Worm (Caenorhabditis elegans) whole organism, late embryonic: ENCODE data around the gene catp-6.
A peak's percentile ranks its signal among the peaks of the same experiment; 100 is the strongest.

Experiments
- F13H6.1 ChIP-seq: sonication (generic microtip); optimal IDR thresholded peaks from 2 replicates; lab custom pipeline; 2016; ENCODE audit warnings: missing genetic modification characterization, missing compliant biosample characterization
- K02D7.2 ChIP-seq: sonication (generic microtip); optimal IDR thresholded peaks from 2 replicates; lab custom pipeline; 2017; ENCODE audit warnings: mild to moderate bottlenecking, missing genetic modification characterization, missing compliant biosample characterization
- K09A11.1 ChIP-seq: sonication (generic microtip); optimal IDR thresholded peaks from 2 replicates; lab custom pipeline; 2017; ENCODE audit warnings: antibody characterized with exemption, mild to moderate bottlenecking, missing genetic modification characterization, missing compliant biosample characterization; ENCODE audit not compliant: insufficient read depth
- T23F11.4 ChIP-seq: fragments of 200-800 bp; sonication (Bioruptor generic); optimal IDR thresholded peaks from 2 replicates; lab custom pipeline; 2018; ENCODE audit warnings: mild to moderate bottlenecking, missing genetic modification characterization, missing compliant biosample characterization
- Y22D7AL.16 ChIP-seq: sonication (generic microtip); optimal IDR thresholded peaks from 2 replicates; lab custom pipeline; 2016; ENCODE audit warnings: missing genetic modification characterization, missing compliant biosample characterization
- ahr-1 ChIP-seq: sonication (generic microtip); optimal IDR thresholded peaks from 2 replicates; lab custom pipeline; 2016; ENCODE audit warnings: missing genetic modification characterization, missing compliant biosample characterization
- ama-1 ChIP-seq: fragments of 150-350 bp; optimal IDR thresholded peaks from 2 replicates; lab custom pipeline; 2014
- ceh-2 ChIP-seq: sonication (generic microtip); optimal IDR thresholded peaks from 2 replicates; lab custom pipeline; 2016; ENCODE audit warnings: missing genotype, missing genetic modification characterization, missing compliant biosample characterization
- ceh-22 ChIP-seq: sonication (generic microtip); optimal IDR thresholded peaks from 2 replicates; lab custom pipeline; 2017; ENCODE audit warnings: missing biosample characterization, missing genetic modification characterization
- ceh-30 ChIP-seq: fragments of 150-350 bp; optimal IDR thresholded peaks from 2 replicates; lab custom pipeline; 2014; ENCODE audit warnings: missing biosample characterization, missing genetic modification characterization
- ceh-34 ChIP-seq: sonication (generic microtip); optimal IDR thresholded peaks from 2 replicates; lab custom pipeline; 2016; ENCODE audit warnings: mild to moderate bottlenecking, missing genetic modification characterization, missing compliant biosample characterization
- ceh-48 ChIP-seq: sonication (generic microtip); optimal IDR thresholded peaks from 2 replicates; lab custom pipeline; 2016; ENCODE audit warnings: missing genetic modification characterization, inconsistent platforms, missing compliant biosample characterization
- ceh-6 ChIP-seq: fragments of 200-800 bp; sonication (Bioruptor generic); optimal IDR thresholded peaks from 2 replicates; lab custom pipeline; 2018; ENCODE audit warnings: mild to moderate bottlenecking, missing genetic modification characterization, missing compliant biosample characterization
- ceh-9 ChIP-seq: sonication (generic microtip); optimal IDR thresholded peaks from 2 replicates; lab custom pipeline; 2016; ENCODE audit warnings: mild to moderate bottlenecking, missing genetic modification characterization, inconsistent platforms, missing compliant biosample characterization
- dmd-4 ChIP-seq: sonication (generic microtip); optimal IDR thresholded peaks from 2 replicates; lab custom pipeline; 2016; ENCODE audit warnings: borderline replicate concordance, missing genetic modification characterization, missing compliant biosample characterization
- dve-1 ChIP-seq: sonication (generic microtip); optimal IDR thresholded peaks from 2 replicates; lab custom pipeline; 2017; ENCODE audit warnings: antibody characterized with exemption, mild to moderate bottlenecking, missing genetic modification characterization, missing compliant biosample characterization
- elt-2 ChIP-seq: sonication (generic microtip); optimal IDR thresholded peaks from 2 replicates; lab custom pipeline; 2016; ENCODE audit warnings: missing genetic modification reagents, missing genetic modification characterization, missing compliant biosample characterization
- ets-4 ChIP-seq: sonication (generic microtip); optimal IDR thresholded peaks from 2 replicates; lab custom pipeline; 2016; ENCODE audit warnings: missing genetic modification characterization, missing compliant biosample characterization
- eyg-1 ChIP-seq: sonication (generic microtip); optimal IDR thresholded peaks from 2 replicates; lab custom pipeline; 2016; ENCODE audit warnings: missing genotype, missing genetic modification characterization, missing compliant biosample characterization
- fkh-10 ChIP-seq: fragments of 150-350 bp; optimal IDR thresholded peaks from 2 replicates; lab custom pipeline; 2014; ENCODE audit warnings: missing biosample characterization, missing genetic modification reagents, missing genetic modification characterization
- fkh-6 ChIP-seq: sonication (generic microtip); optimal IDR thresholded peaks from 2 replicates; lab custom pipeline; 2016; ENCODE audit warnings: missing genetic modification characterization, missing compliant biosample characterization
- hlh-15 ChIP-seq: sonication (generic microtip); optimal IDR thresholded peaks from 2 replicates; lab custom pipeline; 2016; ENCODE audit warnings: missing genetic modification characterization, missing compliant biosample characterization
- hlh-30 ChIP-seq: sonication (generic microtip); optimal IDR thresholded peaks from 2 replicates; lab custom pipeline; 2017; ENCODE audit warnings: antibody characterized with exemption, missing genetic modification characterization, missing compliant biosample characterization; ENCODE audit not compliant: insufficient read depth
- lim-6 ChIP-seq: sonication (generic microtip); optimal IDR thresholded peaks from 2 replicates; lab custom pipeline; 2016; ENCODE audit warnings: missing genetic modification characterization, missing compliant biosample characterization
- lin-11 ChIP-seq: fragments of 200-800 bp; sonication (Bioruptor generic); optimal IDR thresholded peaks from 2 replicates; lab custom pipeline; 2018; ENCODE audit warnings: mild to moderate bottlenecking, missing genetic modification characterization, missing compliant biosample characterization
- madf-2 ChIP-seq: sonication (generic microtip); optimal IDR thresholded peaks from 2 replicates; lab custom pipeline; 2017; ENCODE audit warnings: missing genetic modification characterization, missing compliant biosample characterization
- mec-3 ChIP-seq: sonication (generic microtip); optimal IDR thresholded peaks from 2 replicates; lab custom pipeline; 2016; ENCODE audit warnings: borderline replicate concordance, missing genetic modification characterization, missing compliant biosample characterization
- nfya-1 ChIP-seq: sonication (generic microtip); optimal IDR thresholded peaks from 2 replicates; lab custom pipeline; 2017; ENCODE audit warnings: missing genetic modification characterization, mild to moderate bottlenecking, missing compliant biosample characterization, antibody characterized with exemption, moderate library complexity
- npax-4 ChIP-seq: sonication (generic microtip); optimal IDR thresholded peaks from 2 replicates; lab custom pipeline; 2016; ENCODE audit warnings: missing genetic modification characterization, missing compliant biosample characterization
- pax-1 ChIP-seq: fragments of 150-350 bp; optimal IDR thresholded peaks from 2 replicates; lab custom pipeline; 2014; ENCODE audit warnings: missing biosample characterization, missing genetic modification characterization
- pha-4 ChIP-seq: fragments of 150-350 bp; optimal IDR thresholded peaks from 2 replicates; lab custom pipeline; 2018; ENCODE audit warnings: missing biosample characterization, missing genetic modification reagents, missing genetic modification characterization
- pqm-1 ChIP-seq: sonication (generic microtip); optimal IDR thresholded peaks from 2 replicates; lab custom pipeline; 2016; ENCODE audit warnings: missing genetic modification characterization, missing compliant biosample characterization
- pros-1 ChIP-seq: fragments of 150-350 bp; optimal IDR thresholded peaks from 2 replicates; lab custom pipeline; 2014; ENCODE audit warnings: missing biosample characterization, missing genetic modification reagents, missing genetic modification characterization
- ref-2 ChIP-seq: sonication (generic microtip); optimal IDR thresholded peaks from 2 replicates; lab custom pipeline; 2016; ENCODE audit warnings: missing genetic modification characterization, missing compliant biosample characterization
- rnt-1 ChIP-seq: sonication (generic microtip); optimal IDR thresholded peaks from 2 replicates; lab custom pipeline; 2016; ENCODE audit warnings: missing genetic modification characterization, missing compliant biosample characterization
- syd-9 ChIP-seq: sonication (generic microtip); optimal IDR thresholded peaks from 2 replicates; lab custom pipeline; 2016; ENCODE audit warnings: mild to moderate bottlenecking, missing genetic modification characterization, moderate library complexity, missing compliant biosample characterization
- unc-3 ChIP-seq, 2 experiments: fragments of 200-800 bp in 1 of 2; sonication (Bioruptor generic) in 1 of 2; sonication (generic microtip) in 1 of 2; conservative IDR thresholded peaks in 1 of 2; optimal IDR thresholded peaks in 1 of 2; 2 replicates each; pipeline versions ENCODE4 v1.3.6 to Lab custom; 2016 to 2022; ENCODE audit warnings: missing compliant biosample characterization in 2 of 2, missing genetic modification characterization in 2 of 2, missing genetic modification reagents in 1 of 2
- unc-42 ChIP-seq: sonication (generic microtip); optimal IDR thresholded peaks from 2 replicates; lab custom pipeline; 2016; ENCODE audit warnings: missing genotype, missing genetic modification characterization, missing compliant biosample characterization
- zip-5 ChIP-seq: sonication (generic microtip); optimal IDR thresholded peaks from 2 replicates; lab custom pipeline; 2016; ENCODE audit warnings: missing genetic modification characterization, missing compliant biosample characterization
- ztf-16 ChIP-seq: sonication (generic microtip); optimal IDR thresholded peaks from 2 replicates; lab custom pipeline; 2017; ENCODE audit warnings: missing genetic modification characterization, missing compliant biosample characterization

Gene catp-6

DNA sequence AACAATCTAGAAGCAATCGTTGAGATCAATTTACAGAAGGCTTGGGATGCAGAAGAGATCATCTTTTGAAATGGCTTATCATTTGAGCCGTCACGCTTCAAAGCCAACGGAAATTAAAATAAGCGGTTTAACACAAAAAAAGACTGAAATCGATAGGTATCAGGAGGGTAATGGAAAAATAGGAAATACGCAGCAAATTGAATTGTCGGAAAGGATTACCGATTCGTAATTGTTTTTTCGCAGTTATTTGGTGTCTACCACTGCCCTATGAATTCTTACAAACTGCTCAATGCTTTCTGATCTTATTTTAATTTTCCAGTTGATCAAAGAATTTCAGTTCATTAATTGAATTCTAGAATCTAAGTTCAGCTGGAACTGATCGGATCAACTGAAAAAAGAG lies 12.9 kb downstream of the catp-6 start:
- no peak for TF ChIP-seq pros-1 (tag; lab: Kevin White, UChicago)

DNA sequence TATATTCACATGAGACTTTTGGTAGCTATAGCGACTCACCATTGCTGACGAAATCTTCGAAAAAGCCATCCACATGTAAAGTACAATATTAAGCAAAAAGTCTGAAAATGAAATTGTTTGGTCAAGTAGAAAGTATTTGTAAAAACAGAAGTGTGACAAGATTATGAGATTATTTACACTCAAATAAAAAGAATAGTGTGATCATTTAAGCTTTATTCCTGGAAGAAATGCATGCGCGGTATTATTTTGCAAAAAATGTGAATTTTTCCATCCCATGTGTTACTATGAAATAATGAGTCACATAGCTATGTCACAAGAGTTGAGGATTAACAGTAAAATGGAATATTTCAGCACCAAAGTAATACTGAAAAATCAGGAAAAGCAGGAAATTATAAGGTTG lies 13.7 kb downstream of the catp-6 start, which contains the start of gene dct-15:
dct-15 (minus strand) TSS at position 101 of the 400 bp plus-strand sequence.
- TF ChIP-seq ztf-16 (tag; lab: Kevin White, UChicago) = no peak
- no peak for TF ChIP-seq fkh-6 (tag; lab: Kevin White, UChicago)
- no peak for TF ChIP-seq ref-2
- no peak for TF ChIP-seq ceh-2 (tag; lab: Kevin White, UChicago)
- TF ChIP-seq elt-2 (tag; lab: Kevin White, UChicago) = no peak
- no peak for TF ChIP-seq hlh-15 (tag; lab: Kevin White, UChicago)
- no peak for TF ChIP-seq nfya-1 (tag; lab: Kevin White, UChicago)
- TF ChIP-seq syd-9 (tag; lab: Kevin White, UChicago) = no peak
- no peak for TF ChIP-seq lin-11
- no peak for TF ChIP-seq ceh-9
- TF ChIP-seq dmd-4 (tag; lab: Kevin White, UChicago) = no peak
- no peak for TF ChIP-seq mec-3 (tag; lab: Kevin White, UChicago)
- TF ChIP-seq ceh-30 (tag; lab: Kevin White, UChicago) = no peak

DNA sequence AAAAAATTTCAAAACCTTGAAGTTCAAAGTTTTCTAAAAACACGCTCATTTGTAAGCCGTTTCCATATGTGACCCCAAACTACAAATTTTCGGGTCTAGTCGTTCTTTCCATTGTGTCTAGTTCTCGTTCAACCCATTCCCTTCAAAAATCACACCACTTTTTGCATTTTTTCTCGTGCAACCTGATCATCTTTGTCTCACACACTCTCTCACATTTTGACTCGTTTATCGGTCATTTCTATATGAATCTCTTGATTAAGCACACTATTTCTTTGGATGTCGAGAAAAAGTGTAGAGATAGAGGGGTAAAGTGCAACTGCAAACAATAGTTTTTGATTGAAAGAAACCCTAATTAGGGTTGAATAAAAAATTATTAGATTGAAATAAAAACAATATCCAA lies 20.8 kb downstream of the catp-6 start:
- TF ChIP-seq unc-42 (tag; lab: Kevin White, UChicago) (peak; percentile 6), ceh-48 (no peak)

DNA sequence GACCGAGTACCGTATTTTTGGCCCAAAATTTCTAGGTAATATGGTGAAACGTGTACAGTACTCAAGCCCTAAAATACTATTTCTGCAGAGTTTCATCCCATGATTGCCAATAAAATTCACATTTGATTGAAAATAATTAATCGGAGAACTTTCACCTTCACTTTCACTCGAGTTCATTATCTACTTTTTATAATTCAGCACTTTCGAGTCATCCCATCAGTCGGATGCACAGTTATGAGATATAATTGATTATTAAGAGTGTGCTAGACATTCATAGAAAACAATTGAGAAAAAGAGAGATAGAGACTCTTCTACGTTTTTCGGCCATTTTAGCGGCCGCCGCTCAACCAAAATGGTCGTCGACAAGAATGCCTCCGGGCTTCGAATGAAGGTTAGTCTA lies 21.7 kb downstream of the catp-6 start, which contains the start of gene fat-3:
fat-3 (plus strand) TSS at position 313 of the 400 bp plus-strand sequence.
- no peak for TF ChIP-seq pqm-1 (tag; lab: Kevin White, UChicago)
- TF ChIP-seq ceh-34 (tag; lab: Kevin White, UChicago) = no peak
- TF ChIP-seq dve-1 (tag; lab: Kevin White, UChicago) = no peak
- TF ChIP-seq T23F11.4 = no peak
- no peak for TF ChIP-seq ets-4 (tag; lab: Kevin White, UChicago)
- TF ChIP-seq npax-4 (tag; lab: Kevin White, UChicago) = no peak
- no peak for TF ChIP-seq pha-4 (tag; lab: Kevin White, UChicago)
- TF ChIP-seq fkh-10 (GFP tag; lab: Kevin White, UChicago) = no peak
- no peak for TF ChIP-seq rnt-1
- TF ChIP-seq K09A11.1 (tag; lab: Kevin White, UChicago) = no peak
- no peak for TF ChIP-seq F13H6.1 (tag; lab: Kevin White, UChicago)
- no peak for TF ChIP-seq madf-2 (tag; lab: Kevin White, UChicago)
- TF ChIP-seq pax-1 = no peak
- no peak for TF ChIP-seq ceh-6 (GFP tag; lab: Kevin White, UChicago)
- TF ChIP-seq ceh-30 (tag; lab: Kevin White, UChicago) = no peak
- no peak for TF ChIP-seq zip-5
- TF ChIP-seq eyg-1 (tag; lab: Kevin White, UChicago) = no peak

DNA sequence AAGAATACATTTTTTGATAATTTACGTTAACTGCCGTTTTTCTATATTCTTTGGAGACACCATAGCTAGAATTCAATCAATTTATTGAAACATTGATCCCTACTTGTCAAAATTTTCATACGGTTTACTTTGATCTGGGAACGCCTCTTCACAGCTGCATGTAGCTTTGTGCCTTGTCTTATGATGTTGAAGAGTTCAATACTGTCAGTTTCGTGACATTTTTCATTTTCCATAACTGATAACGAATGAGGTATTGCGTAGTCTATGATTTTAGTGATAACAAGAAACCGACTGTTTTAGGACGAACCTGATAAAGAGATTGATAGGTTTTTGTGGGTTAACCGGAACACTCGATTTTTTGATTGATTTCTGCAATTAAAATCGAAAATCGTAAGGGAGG lies 23.0 kb downstream of the catp-6 start:
- TF ChIP-seq ztf-16 (tag; lab: Kevin White, UChicago) (no peak), lim-6 (tag; lab: Kevin White, UChicago) (no peak), lin-11 (no peak), zip-5 (no peak), elt-2 (tag; lab: Kevin White, UChicago) (peak; percentile 94), ceh-6 (GFP tag; lab: Kevin White, UChicago) (no peak)

DNA sequence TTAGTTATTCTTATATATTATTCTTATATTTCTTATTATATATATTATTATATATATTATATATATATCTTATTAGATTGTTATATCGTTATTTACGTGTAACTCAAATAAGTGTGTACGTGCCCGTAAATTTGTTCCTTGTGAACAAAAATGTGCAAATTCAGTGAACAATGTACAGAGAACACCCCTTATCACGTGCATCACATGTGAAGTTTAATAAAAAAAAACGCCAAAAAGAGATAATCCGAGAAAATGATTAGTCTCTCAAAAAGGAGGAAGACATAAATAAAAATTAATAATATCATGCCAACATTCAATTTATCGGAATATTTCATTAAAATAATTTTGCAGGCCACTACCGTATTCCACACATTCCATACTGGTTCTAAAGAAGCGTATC lies 24.7 kb downstream of the catp-6 start:
- no peak for TF ChIP-seq madf-2 (tag; lab: Kevin White, UChicago)
- TF ChIP-seq npax-4 (tag; lab: Kevin White, UChicago) = no peak
- TF ChIP-seq pax-1 = no peak
- no peak for TF ChIP-seq ahr-1
- no peak for TF ChIP-seq K02D7.2 (tag; lab: Kevin White, UChicago)
- no peak for TF ChIP-seq fkh-6 (tag; lab: Kevin White, UChicago)
- no peak for TF ChIP-seq ets-4 (tag; lab: Kevin White, UChicago)
- TF ChIP-seq unc-3 (GFP tag; conservative IDR thresholded peaks at IDR 0.05; lab: Robert Waterston, UW) = no peak
- TF ChIP-seq unc-3 (tag; optimal IDR thresholded peaks at IDR 0.05; lab: Kevin White, UChicago) = no peak
- TF ChIP-seq ceh-22 (tag; lab: Kevin White, UChicago) = no peak
- TF ChIP-seq lin-11 = no peak
- no peak for TF ChIP-seq mec-3 (tag; lab: Kevin White, UChicago)
- TF ChIP-seq pha-4 (tag; lab: Kevin White, UChicago) = no peak
- no peak for TF ChIP-seq fkh-10 (GFP tag; lab: Kevin White, UChicago)
- TF ChIP-seq dmd-4 (tag; lab: Kevin White, UChicago) = no peak
- no peak for TF ChIP-seq hlh-30 (tag; lab: Kevin White, UChicago)
- no peak for TF ChIP-seq ama-1 (lab: Kevin White, UChicago)
- TF ChIP-seq Y22D7AL.16 (tag; lab: Kevin White, UChicago) = no peak
- no peak for TF ChIP-seq pqm-1 (tag; lab: Kevin White, UChicago)
- TF ChIP-seq, all 69 proteins: peak for 0
